Worm (Caenorhabditis elegans) whole organism, L4 larva: Measurements from ENCODE around the gene lst-4.

ENCODE experiments used
- T20F7.1 ChIP-seq: fragments of 200-800 bp; sonication (Bioruptor generic); optimal IDR thresholded peaks from 2 replicates; lab custom pipeline; 2018; ENCODE audit warnings: mild to moderate bottlenecking, missing genetic modification characterization, missing compliant biosample characterization
- T26A8.4 ChIP-seq: fragments of 200-800 bp; sonication (Bioruptor generic); IDR thresholded peaks from 2 replicates; pipeline ENCODE4 v1.3.6; 2022; ENCODE audit warnings: missing genetic modification characterization, missing compliant biosample characterization
- Y48G9A.11 ChIP-seq: fragments of 200-800 bp; sonication (Bioruptor generic); IDR thresholded peaks from 2 replicates; pipeline ENCODE4 v1.3.6; 2022; ENCODE audit warnings: missing genetic modification reagents, missing genetic modification characterization, missing compliant biosample characterization
- Y5F2A.4 ChIP-seq: fragments of 200-800 bp; sonication (Bioruptor generic); optimal IDR thresholded peaks from 2 replicates; lab custom pipeline; 2018; ENCODE audit warnings: mild to moderate bottlenecking, missing genetic modification characterization, missing compliant biosample characterization
- Y75B8A.6 ChIP-seq: fragments of 200-800 bp; sonication (Bioruptor generic); IDR thresholded peaks from 2 replicates; pipeline ENCODE4 v1.3.6; 2022; ENCODE audit warnings: missing genetic modification reagents, missing genetic modification characterization, missing compliant biosample characterization
- ZK337.2 ChIP-seq: fragments of 200-800 bp; sonication (Bioruptor generic); IDR thresholded peaks from 2 replicates; pipeline ENCODE4 v1.3.6; 2022; ENCODE audit warnings: missing genetic modification reagents, missing genetic modification characterization, missing compliant biosample characterization
- ZK546.5 ChIP-seq, 2 experiments: sonication (generic microtip); optimal IDR thresholded peaks; 2 replicates each; lab custom pipeline; 2017; ENCODE audit warnings: missing biosample characterization in 2 of 2, missing genetic modification characterization in 2 of 2
- ama-1 ChIP-seq: fragments of 150-350 bp; optimal IDR thresholded peaks from 2 replicates; lab custom pipeline; 2014; ENCODE audit warnings: inconsistent platforms, mixed read lengths
- arid-1 ChIP-seq: fragments of 200-800 bp; sonication (Bioruptor generic); conservative IDR thresholded peaks from 2 replicates; pipeline ENCODE4 v1.3.6; 2022; ENCODE audit warnings: missing genetic modification reagents, missing genetic modification characterization, missing compliant biosample characterization
- ceh-28 ChIP-seq: fragments of 150-350 bp; optimal IDR thresholded peaks from 2 replicates; lab custom pipeline; 2014; ENCODE audit warnings: missing biosample characterization, missing genetic modification reagents, missing genetic modification characterization
- ceh-32 ChIP-seq: sonication (generic microtip); optimal IDR thresholded peaks from 2 replicates; lab custom pipeline; 2016; ENCODE audit warnings: mild to moderate bottlenecking, missing genetic modification characterization, missing compliant biosample characterization; ENCODE audit not compliant: poor library complexity
- daf-16 ChIP-seq, 3 experiments: sonication (generic microtip); optimal IDR thresholded peaks; 2 replicates each; lab custom pipeline; 2016 to 2017; ENCODE audit warnings: missing genetic modification characterization in 3 of 3, missing genetic modification reagents in 3 of 3, mild to moderate bottlenecking in 2 of 3, missing compliant biosample characterization in 2 of 3, missing biosample characterization in 1 of 3, moderate library complexity in 1 of 3
- daf-19 ChIP-seq: fragments of 200-800 bp; sonication (Bioruptor generic); conservative IDR thresholded peaks from 2 replicates; pipeline ENCODE4 v1.3.6; 2022; ENCODE audit warnings: missing genetic modification characterization, missing compliant biosample characterization
- daf-8 ChIP-seq: fragments of 200-800 bp; sonication (Bioruptor generic); IDR thresholded peaks from 2 replicates; pipeline ENCODE4 v1.3.6; 2022; ENCODE audit warnings: missing genetic modification characterization, missing compliant biosample characterization
- dmd-6 ChIP-seq: fragments of 200-800 bp; sonication (Bioruptor generic); IDR thresholded peaks from 2 replicates; pipeline ENCODE4 v1.3.6; 2022; ENCODE audit warnings: missing genetic modification reagents, missing genetic modification characterization, missing compliant biosample characterization
- dmd-8 ChIP-seq: fragments of 200-800 bp; sonication (Bioruptor generic); IDR thresholded peaks from 2 replicates; pipeline ENCODE4 v1.3.6; 2022; ENCODE audit warnings: missing genetic modification characterization, missing compliant biosample characterization
- dmd-9 ChIP-seq: fragments of 200-800 bp; sonication (Bioruptor generic); IDR thresholded peaks from 2 replicates; pipeline ENCODE4 v1.3.6; 2022; ENCODE audit warnings: missing genetic modification reagents, missing genetic modification characterization, missing compliant biosample characterization
- duxl-1 ChIP-seq: sonication (generic microtip); optimal IDR thresholded peaks from 2 replicates; lab custom pipeline; 2016; ENCODE audit warnings: mild to moderate bottlenecking, missing genetic modification characterization, moderate library complexity, missing compliant biosample characterization; ENCODE audit not compliant: poor library complexity
- jun-1 ChIP-seq: fragments of 150-350 bp; optimal IDR thresholded peaks from 2 replicates; lab custom pipeline; 2014; ENCODE audit warnings: missing biosample characterization, missing genetic modification reagents, missing genetic modification characterization
- lin-38 ChIP-seq: fragments of 200-800 bp; sonication (Bioruptor generic); IDR thresholded peaks from 2 replicates; pipeline ENCODE4 v1.3.6; 2022; ENCODE audit warnings: missing genetic modification reagents, missing genetic modification characterization, missing compliant biosample characterization
- lin-39 ChIP-seq: fragments of 150-350 bp; optimal IDR thresholded peaks from 2 replicates; lab custom pipeline; 2014; ENCODE audit warnings: missing biosample characterization, missing genetic modification reagents, missing genetic modification characterization
- lsy-2 ChIP-seq, 2 experiments: fragments of 150-350 bp in 1 of 2; sonication (generic microtip) in 1 of 2; optimal IDR thresholded peaks; 2 replicates each; lab custom pipeline; 2014 to 2017; ENCODE audit warnings: missing biosample characterization in 2 of 2, missing genetic modification characterization in 2 of 2
- madf-5 ChIP-seq, 2 experiments: fragments of 200-800 bp; sonication (Bioruptor generic); IDR thresholded peaks; 2 replicates each; pipeline ENCODE4 v1.3.6; 2022; ENCODE audit warnings: missing compliant biosample characterization in 2 of 2, missing genetic modification characterization in 2 of 2
- mep-1 ChIP-seq: fragments of 150-350 bp; sonication (generic microtip); optimal IDR thresholded peaks from 3 replicates; lab custom pipeline; 2014; ENCODE audit warnings: missing biosample characterization, missing genetic modification characterization
- nhr-11 ChIP-seq: fragments of 150-350 bp; optimal IDR thresholded peaks from 2 replicates; lab custom pipeline; 2014; ENCODE audit warnings: missing biosample characterization, missing genetic modification characterization
- pha-4 ChIP-seq, 2 experiments: fragments of 150-350 bp in 1 of 2; fragments of 200-800 bp in 1 of 2; sonication (Bioruptor generic) in 1 of 2; IDR thresholded peaks in 1 of 2; optimal IDR thresholded peaks in 1 of 2; 2 replicates each; pipeline versions ENCODE4 v1.3.6 to Lab custom; 2014 to 2022; ENCODE audit warnings: missing genetic modification characterization in 2 of 2, missing genetic modification reagents in 2 of 2, missing biosample characterization in 1 of 2, missing compliant biosample characterization in 1 of 2
- pqm-1 ChIP-seq: sonication (generic microtip); optimal IDR thresholded peaks from 2 replicates; lab custom pipeline; 2017; ENCODE audit warnings: missing biosample characterization, missing genetic modification characterization
- saeg-2 ChIP-seq: fragments of 200-800 bp; sonication (Bioruptor generic); IDR thresholded peaks from 2 replicates; pipeline ENCODE4 v1.3.6; 2022; ENCODE audit warnings: missing genetic modification reagents, missing genetic modification characterization, missing compliant biosample characterization
- set-16 ChIP-seq: fragments of 200-800 bp; sonication (Bioruptor generic); IDR thresholded peaks from 2 replicates; pipeline ENCODE4 v1.3.6; 2022; ENCODE audit warnings: missing genetic modification reagents, missing genetic modification characterization, missing compliant biosample characterization
- snpc-4 ChIP-seq: fragments of 150-350 bp; optimal IDR thresholded peaks from 2 replicates; lab custom pipeline; 2014; ENCODE audit warnings: missing biosample characterization, missing genetic modification characterization
- spr-1 ChIP-seq: sonication (generic microtip); optimal IDR thresholded peaks from 2 replicates; lab custom pipeline; 2016; ENCODE audit warnings: mild to moderate bottlenecking, missing genetic modification characterization, missing compliant biosample characterization
- spr-3 ChIP-seq: fragments of 200-800 bp; sonication (Bioruptor generic); optimal IDR thresholded peaks from 2 replicates; lab custom pipeline; 2018; ENCODE audit warnings: mild to moderate bottlenecking, missing genetic modification characterization, missing compliant biosample characterization
- tag-97 ChIP-seq: fragments of 200-800 bp; sonication (Bioruptor generic); IDR thresholded peaks from 2 replicates; pipeline ENCODE4 v1.3.6; 2022; ENCODE audit warnings: missing genetic modification characterization, missing compliant biosample characterization
- tra-1 ChIP-seq: fragments of 200-800 bp; sonication (Bioruptor generic); IDR thresholded peaks from 2 replicates; pipeline ENCODE4 v1.3.6; 2022; ENCODE audit warnings: missing genetic modification reagents, missing genetic modification characterization, missing compliant biosample characterization
- unc-39 ChIP-seq: sonication (generic microtip); optimal IDR thresholded peaks from 2 replicates; lab custom pipeline; 2017; ENCODE audit warnings: missing biosample characterization, missing genetic modification characterization
- unc-62 ChIP-seq, 3 experiments: fragments of 150-350 bp in 1 of 3; sonication (generic microtip); optimal IDR thresholded peaks in 2 of 3; peaks in 1 of 3; 1 replicate in 1 of 3; 2 replicates in 2 of 3; lab custom pipeline; 2014 to 2017; ENCODE audit warnings: missing biosample characterization in 3 of 3, missing genetic modification characterization in 3 of 3, missing genetic modification reagents in 3 of 3, missing genotype in 1 of 3
- vab-7 ChIP-seq: fragments of 200-800 bp; sonication (Bioruptor generic); IDR thresholded peaks from 2 replicates; pipeline ENCODE4 v1.3.6; 2022; ENCODE audit warnings: missing genetic modification reagents, missing genetic modification characterization, missing compliant biosample characterization
- zip-11 ChIP-seq: fragments of 200-800 bp; sonication (Bioruptor generic); IDR thresholded peaks from 2 replicates; pipeline ENCODE4 v1.3.6; 2022; ENCODE audit warnings: missing genetic modification characterization, missing compliant biosample characterization
- ztf-11 ChIP-seq: fragments of 150-350 bp; optimal IDR thresholded peaks from 2 replicates; lab custom pipeline; 2014; ENCODE audit warnings: missing biosample characterization, missing genetic modification characterization
- ztf-7 ChIP-seq: fragments of 150-350 bp; optimal IDR thresholded peaks from 2 replicates; lab custom pipeline; 2014; ENCODE audit warnings: missing biosample characterization, missing genetic modification characterization

lst-4 gene

DNA sequence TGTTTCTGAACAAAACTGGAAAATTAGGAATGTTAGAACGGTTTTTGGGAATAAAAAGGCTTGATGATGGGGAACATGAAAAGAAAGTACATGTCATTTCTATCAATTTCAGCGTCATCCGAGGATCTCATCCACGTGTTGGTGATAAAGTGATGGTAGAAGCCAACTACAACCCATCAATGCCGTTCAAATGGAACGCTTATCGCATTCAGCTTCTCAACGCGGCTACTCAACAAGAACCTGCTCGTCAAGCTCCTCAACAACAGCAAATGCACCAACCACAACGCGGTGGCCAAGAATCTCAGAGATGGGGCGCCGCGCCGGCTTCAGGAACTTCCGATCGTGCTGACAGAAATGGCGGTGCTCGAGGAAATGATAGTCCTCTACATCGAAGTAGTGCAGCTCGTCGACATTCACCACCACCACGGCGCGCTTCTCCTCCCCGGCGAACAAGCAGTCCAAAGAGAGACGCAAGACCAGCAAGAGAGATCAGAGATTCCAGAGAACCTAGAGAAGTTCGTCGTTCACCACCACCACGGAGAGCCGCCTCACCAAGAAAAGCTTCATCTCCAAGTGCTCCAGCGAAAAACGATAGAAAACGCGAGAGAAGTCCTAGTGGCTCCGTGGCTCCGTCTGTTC, 2.5 kb upstream of the lst-4 start:
- TF ChIP-seq spr-1 (tag; lab: Kevin White, UChicago): no peak
- no peak for TF ChIP-seq dmd-8
- TF ChIP-seq ztf-7: no peak
- no peak for TF ChIP-seq ZK546.5 (tag; optimal IDR thresholded peaks at IDR 0.05; lab: Kevin White, UChicago)
- no peak for TF ChIP-seq duxl-1 (tag; lab: Kevin White, UChicago)
- 0 out of 2 replicates have a peak, but pooled peaks have one; percentile 6 for TF ChIP-seq tra-1 (GFP tag; lab: Robert Waterston, UW)
- TF ChIP-seq zip-11 (GFP tag; lab: Robert Waterston, UW): no peak
- TF ChIP-seq pha-4 (GFP tag; IDR thresholded peaks at IDR 0.05; lab: Robert Waterston, UW): peak; percentile 28; the same call in 1 of the 2 replicates
- no peak for TF ChIP-seq pha-4 (tag; optimal IDR thresholded peaks at IDR 0.05; lab: Kevin White, UChicago)
- TF ChIP-seq set-16 (GFP tag; lab: Robert Waterston, UW): peak; percentile 84
- TF ChIP-seq dmd-6 (GFP tag; lab: Robert Waterston, UW): no peak
- peak; percentile 34; the same call in 1 of the 2 replicates for TF ChIP-seq T26A8.4 (GFP tag; lab: Robert Waterston, UW)
- no peak for TF ChIP-seq ceh-28 (tag; lab: Kevin White, UChicago)
- no peak for TF ChIP-seq pqm-1
- no peak for TF ChIP-seq madf-5 (GFP tag; IDR thresholded peaks at IDR 0.05; lab: Robert Waterston, UW)
- no peak for TF ChIP-seq vab-7 (GFP tag; lab: Robert Waterston, UW)
- TF ChIP-seq ama-1 (lab: Kevin White, UChicago): no peak
- 0 out of 2 replicates have a peak, but pooled peaks have one; percentile 12 for TF ChIP-seq Y48G9A.11
- TF ChIP-seq mep-1 (tag; lab: Kevin White, UChicago): no peak
- peak in 1 of 2 experiments; percentile 80 for TF ChIP-seq unc-62 (GFP tag; optimal IDR thresholded peaks at IDR 0.05 in 1 of 2; lab: Kevin White, UChicago)
- TF ChIP-seq unc-62 (tag; optimal IDR thresholded peaks at IDR 0.05; lab: Kevin White, UChicago): no peak
- TF ChIP-seq T20F7.1 (GFP tag; lab: Kevin White, UChicago): no peak
- no peak for TF ChIP-seq lsy-2 (tag; optimal IDR thresholded peaks at IDR 0.05; lab: Kevin White, UChicago)
- TF ChIP-seq arid-1 (GFP tag; lab: Robert Waterston, UW): no peak
- no peak for TF ChIP-seq Y75B8A.6
- TF ChIP-seq snpc-4 (tag; lab: Kevin White, UChicago): no peak
- TF ChIP-seq lin-38 (GFP tag; lab: Robert Waterston, UW): peak; percentile 36
- no peak for TF ChIP-seq daf-16 (GFP tag; optimal IDR thresholded peaks at IDR 0.05; lab: Kevin White, UChicago)
- TF ChIP-seq daf-16 (tag; optimal IDR thresholded peaks at IDR 0.05; lab: Kevin White, UChicago): no peak
- no peak for TF ChIP-seq dmd-9 (GFP tag; lab: Robert Waterston, UW)
- TF ChIP-seq ceh-32 (tag; lab: Kevin White, UChicago): no peak
- TF ChIP-seq daf-8: no peak
- peak; percentile 52 for TF ChIP-seq Y5F2A.4 (GFP tag; lab: Kevin White, UChicago)
- no peak for TF ChIP-seq jun-1 (tag; lab: Kevin White, UChicago)
- no peak for TF ChIP-seq ztf-11 (tag; lab: Kevin White, UChicago)
- TF ChIP-seq saeg-2 (GFP tag; lab: Robert Waterston, UW): no peak
- TF ChIP-seq spr-3 (GFP tag; lab: Kevin White, UChicago): no peak
- TF ChIP-seq daf-19: no peak
- TF ChIP-seq unc-39 (tag; lab: Kevin White, UChicago): no peak
- TF ChIP-seq lin-39: no peak
- TF ChIP-seq nhr-11 (tag; lab: Kevin White, UChicago): no peak
- no peak for TF ChIP-seq tag-97
- no peak for TF ChIP-seq ZK337.2 (GFP tag; lab: Robert Waterston, UW)
